Fruit fly (Drosophila melanogaster) whole organism, prepupa: ENCODE measurements around the gene beat-Vb.
A peak's percentile ranks its signal among the peaks of the same experiment; 100 is the strongest.

ENCODE experiments used
- Blimp-1 ChIP-seq: fragments of 200-800 bp; sonication (Bioruptor generic); optimal IDR thresholded peaks from 3 replicates; lab custom pipeline; 2017; ENCODE audit warnings: missing biosample characterization, missing genetic modification characterization, mild to moderate bottlenecking, moderate library complexity, missing genetic modification reagents
- CG10631 ChIP-seq: fragments of 200-800 bp; sonication (Bioruptor generic); optimal IDR thresholded peaks from 2 replicates; lab custom pipeline; 2016; ENCODE audit warnings: missing biosample characterization, missing genetic modification characterization
- CG10669 ChIP-seq: fragments of 200-800 bp; sonication (Bioruptor generic); optimal IDR thresholded peaks from 3 replicates; lab custom pipeline; 2018; ENCODE audit warnings: missing biosample characterization, mild to moderate bottlenecking, missing genetic modification characterization, moderate library complexity
- CG11294 ChIP-seq: fragments of 200-800 bp; sonication (Bioruptor generic); IDR thresholded peaks from 2 replicates; pipeline ENCODE4 v1.3.6; 2022; ENCODE audit warnings: missing biosample characterization, missing genetic modification characterization
- CG11762 ChIP-seq: fragments of 200-800 bp; sonication (Bioruptor generic); optimal IDR thresholded peaks from 3 replicates; lab custom pipeline; 2016; ENCODE audit warnings: missing biosample characterization, missing genetic modification characterization; ENCODE audit not compliant: insufficient read depth
- CG11902 ChIP-seq: fragments of 200-800 bp; sonication (Bioruptor generic); optimal IDR thresholded peaks from 3 replicates; lab custom pipeline; 2016; ENCODE audit warnings: missing biosample characterization, missing genetic modification characterization
- CG15336 ChIP-seq: fragments of 200-800 bp; sonication (Bioruptor generic); IDR thresholded peaks from 2 replicates; pipeline ENCODE4 v1.3.6; 2022; ENCODE audit warnings: missing biosample characterization, missing genetic modification characterization
- CG1621 ChIP-seq: fragments of 200-800 bp; sonication (Bioruptor generic); optimal IDR thresholded peaks from 3 replicates; lab custom pipeline; 2018; ENCODE audit warnings: missing biosample characterization, mild to moderate bottlenecking, missing genetic modification characterization
- CG16779 ChIP-seq: fragments of 200-800 bp; sonication (Bioruptor generic); optimal IDR thresholded peaks from 3 replicates; lab custom pipeline; 2017; ENCODE audit warnings: missing biosample characterization, mild to moderate bottlenecking, missing genetic modification characterization
- CG3032 ChIP-seq: fragments of 200-800 bp; optimal IDR thresholded peaks from 2 replicates; lab custom pipeline; 2019; ENCODE audit warnings: missing biosample characterization, mild to moderate bottlenecking, missing genetic modification characterization, moderate library complexity
- CG31627 ChIP-seq: fragments of 200-800 bp; sonication (Bioruptor generic); optimal IDR thresholded peaks from 3 replicates; lab custom pipeline; 2016; ENCODE audit warnings: missing biosample characterization, missing genetic modification characterization
- CG32006 ChIP-seq: fragments of 200-800 bp; sonication (Bioruptor generic); optimal IDR thresholded peaks from 3 replicates; lab custom pipeline; 2017; ENCODE audit warnings: missing biosample characterization, mild to moderate bottlenecking, missing genetic modification characterization
- CG34406 ChIP-seq: fragments of 200-800 bp; sonication (Bioruptor generic); optimal IDR thresholded peaks from 3 replicates; lab custom pipeline; 2016; ENCODE audit warnings: missing biosample characterization, missing genetic modification characterization
- CG3919 ChIP-seq: fragments of 200-800 bp; sonication (Bioruptor generic); optimal IDR thresholded peaks from 3 replicates; lab custom pipeline; 2016; ENCODE audit warnings: missing biosample characterization, missing genetic modification characterization
- CG4318 ChIP-seq: fragments of 200-800 bp; sonication (Bioruptor generic); optimal IDR thresholded peaks from 3 replicates; lab custom pipeline; 2017; ENCODE audit warnings: missing biosample characterization, mild to moderate bottlenecking, missing genetic modification characterization
- CG6163 ChIP-seq: fragments of 200-800 bp; sonication (Bioruptor generic); IDR thresholded peaks from 3 replicates; pipeline ENCODE4 v1.3.6; 2022; ENCODE audit warnings: missing biosample characterization, missing genetic modification characterization
- CG6276 ChIP-seq: fragments of 200-800 bp; sonication (Bioruptor generic); optimal IDR thresholded peaks from 2 replicates; lab custom pipeline; 2017; ENCODE audit warnings: missing biosample characterization, mild to moderate bottlenecking, missing genetic modification characterization
- CG6792 ChIP-seq: fragments of 200-800 bp; sonication (Bioruptor generic); optimal IDR thresholded peaks from 3 replicates; lab custom pipeline; 2016; ENCODE audit warnings: missing biosample characterization, missing genetic modification characterization
- CG6808 ChIP-seq: fragments of 200-800 bp; sonication (Bioruptor generic); optimal IDR thresholded peaks from 3 replicates; lab custom pipeline; 2017; ENCODE audit warnings: missing biosample characterization, missing genetic modification characterization, mild to moderate bottlenecking, moderate library complexity, missing genetic modification reagents
- CG6854 ChIP-seq: fragments of 200-800 bp; sonication (Bioruptor generic); optimal IDR thresholded peaks from 2 replicates; lab custom pipeline; 2017; ENCODE audit warnings: missing biosample characterization, mild to moderate bottlenecking, missing genetic modification characterization
- CG7368 ChIP-seq: fragments of 200-800 bp; sonication (Bioruptor generic); optimal IDR thresholded peaks from 3 replicates; lab custom pipeline; 2016; ENCODE audit warnings: missing biosample characterization, missing genetic modification characterization
- CG8632 ChIP-seq: fragments of 200-800 bp; sonication (Bioruptor generic); optimal IDR thresholded peaks from 3 replicates; lab custom pipeline; 2016; ENCODE audit warnings: missing biosample characterization, missing genetic modification characterization
- CG9139 ChIP-seq: fragments of 200-800 bp; sonication (Bioruptor generic); optimal IDR thresholded peaks from 3 replicates; lab custom pipeline; 2017; ENCODE audit warnings: missing biosample characterization, mild to moderate bottlenecking, missing genetic modification characterization
- Eip75B ChIP-seq: fragments of 200-800 bp; sonication (Bioruptor generic); optimal IDR thresholded peaks from 3 replicates; lab custom pipeline; 2016; ENCODE audit warnings: missing biosample characterization, missing genetic modification characterization
- Eip78C ChIP-seq: fragments of 200-800 bp; sonication (Bioruptor generic); peaks from one replicate; lab custom pipeline; 2016; ENCODE audit warnings: missing biosample characterization, missing genetic modification characterization
- Eip93F ChIP-seq: fragments of 200-800 bp; sonication (Bioruptor generic); optimal IDR thresholded peaks from 2 replicates; lab custom pipeline; 2016; ENCODE audit warnings: missing biosample characterization, mild to moderate bottlenecking, missing genetic modification characterization
- Ets21C ChIP-seq: fragments of 200-800 bp; sonication (Bioruptor generic); optimal IDR thresholded peaks from 3 replicates; lab custom pipeline; 2016; ENCODE audit warnings: missing biosample characterization, missing genetic modification characterization
- Ets96B ChIP-seq: fragments of 200-800 bp; optimal IDR thresholded peaks from 2 replicates; lab custom pipeline; 2019; ENCODE audit warnings: missing biosample characterization, mild to moderate bottlenecking, missing genetic modification characterization, moderate library complexity
- Gug ChIP-seq: fragments of 200-800 bp; sonication (Bioruptor generic); IDR thresholded peaks from 2 replicates; pipeline ENCODE4 v1.3.6; 2022; ENCODE audit warnings: missing biosample characterization, missing genetic modification characterization
- Hr39 ChIP-seq: fragments of 200-800 bp; sonication (Bioruptor generic); optimal IDR thresholded peaks from 2 replicates; lab custom pipeline; 2016; ENCODE audit warnings: missing biosample characterization, missing genetic modification characterization
- Hr4 ChIP-seq: fragments of 200-800 bp; sonication (Bioruptor generic); optimal IDR thresholded peaks from 3 replicates; lab custom pipeline; 2016; ENCODE audit warnings: missing biosample characterization, missing genetic modification characterization
- Met ChIP-seq: fragments of 200-800 bp; sonication (Bioruptor generic); optimal IDR thresholded peaks from 3 replicates; lab custom pipeline; 2016; ENCODE audit warnings: missing biosample characterization, missing genetic modification characterization
- OdsH ChIP-seq: fragments of 200-800 bp; sonication (Bioruptor generic); optimal IDR thresholded peaks from 3 replicates; lab custom pipeline; 2016; ENCODE audit warnings: missing biosample characterization, missing genetic modification characterization
- Smox ChIP-seq: fragments of 200-800 bp; sonication (Bioruptor generic); optimal IDR thresholded peaks from 3 replicates; lab custom pipeline; 2016; ENCODE audit warnings: missing biosample characterization, missing genetic modification characterization
- Sox14 ChIP-seq: fragments of 200-800 bp; sonication (Bioruptor generic); optimal IDR thresholded peaks from 3 replicates; lab custom pipeline; 2016; ENCODE audit warnings: missing biosample characterization, missing genetic modification characterization
- achi ChIP-seq: fragments of 200-800 bp; sonication (Bioruptor generic); optimal IDR thresholded peaks from 3 replicates; lab custom pipeline; 2016; ENCODE audit warnings: missing biosample characterization, missing genetic modification characterization
- acj6 ChIP-seq: fragments of 200-800 bp; sonication (Bioruptor generic); optimal IDR thresholded peaks from 3 replicates; lab custom pipeline; 2016; ENCODE audit warnings: missing biosample characterization, missing genetic modification characterization
- cyc ChIP-seq: fragments of 200-800 bp; sonication (Bioruptor generic); optimal IDR thresholded peaks from 3 replicates; lab custom pipeline; 2016; ENCODE audit warnings: missing biosample characterization, missing genetic modification characterization
- dsx ChIP-seq: fragments of 200-800 bp; optimal IDR thresholded peaks from 3 replicates; lab custom pipeline; 2019; ENCODE audit warnings: missing biosample characterization, mild to moderate bottlenecking, missing genetic modification characterization, moderate library complexity; ENCODE audit not compliant: poor library complexity, severe bottlenecking
- eg ChIP-seq: fragments of 200-800 bp; sonication (Bioruptor generic); IDR thresholded peaks from 3 replicates; pipeline ENCODE4 v1.3.6; 2022; ENCODE audit warnings: missing biosample characterization, missing genetic modification characterization
- esn ChIP-seq: fragments of 200-800 bp; sonication (Bioruptor generic); optimal IDR thresholded peaks from 2 replicates; lab custom pipeline; 2016; ENCODE audit warnings: missing biosample characterization, mild to moderate bottlenecking, missing genetic modification characterization, moderate library complexity
- fd59A ChIP-seq: fragments of 200-800 bp; sonication (Bioruptor generic); optimal IDR thresholded peaks from 2 replicates; lab custom pipeline; 2017; ENCODE audit warnings: missing biosample characterization, mild to moderate bottlenecking, missing genetic modification characterization, missing genetic modification reagents
- fd85E ChIP-seq: fragments of 200-800 bp; sonication (Bioruptor generic); optimal IDR thresholded peaks from 3 replicates; lab custom pipeline; 2016; ENCODE audit warnings: missing biosample characterization, missing genetic modification characterization
- fkh ChIP-seq: fragments of 200-800 bp; sonication (Bioruptor generic); optimal IDR thresholded peaks from 3 replicates; lab custom pipeline; 2017; ENCODE audit warnings: missing biosample characterization, mild to moderate bottlenecking, missing genetic modification characterization, moderate library complexity
- net ChIP-seq: fragments of 200-800 bp; sonication (Bioruptor generic); optimal IDR thresholded peaks from 3 replicates; lab custom pipeline; 2016; ENCODE audit warnings: missing biosample characterization, missing genetic modification characterization
- pdm3 ChIP-seq: fragments of 200-800 bp; sonication (Bioruptor generic); optimal IDR thresholded peaks from 3 replicates; lab custom pipeline; 2016; ENCODE audit warnings: missing biosample characterization, missing genetic modification characterization
- spab ChIP-seq: fragments of 200-800 bp; sonication (Bioruptor generic); optimal IDR thresholded peaks from 2 replicates; lab custom pipeline; 2017; ENCODE audit warnings: missing biosample characterization, mild to moderate bottlenecking, missing genetic modification characterization, missing genetic modification reagents
- ss ChIP-seq, 2 experiments: fragments of 200-800 bp; sonication (Bioruptor generic); optimal IDR thresholded peaks; 2 replicates in 1 of 2; 3 replicates in 1 of 2; lab custom pipeline; 2017 to 2018; ENCODE audit warnings: mild to moderate bottlenecking in 2 of 2, missing biosample characterization in 2 of 2, missing genetic modification characterization in 2 of 2, moderate library complexity in 1 of 2
- svp ChIP-seq: fragments of 200-800 bp; sonication (Bioruptor generic); peaks from one replicate; lab custom pipeline; 2016; ENCODE audit warnings: missing biosample characterization, missing genetic modification characterization
- vri ChIP-seq: fragments of 200-800 bp; sonication (Bioruptor generic); optimal IDR thresholded peaks from 3 replicates; lab custom pipeline; 2016; ENCODE audit warnings: missing biosample characterization, mild to moderate bottlenecking, missing genetic modification characterization

The beat-Vb gene

dm6 chr3R:12981334-12982166 lies 65.7 kb downstream of the beat-Vb start:
- peak; percentile 76 for TF ChIP-seq Ets96B (tag; lab: Kevin White, UChicago)
- peak; percentile 64 for TF ChIP-seq fd59A (GFP tag; lab: Kevin White, UChicago)
- TF ChIP-seq eg (GFP tag; lab: Robert Waterston, UW), result peak; percentile 79
- peak; percentile 77 for TF ChIP-seq Met
- TF ChIP-seq net, result peak; percentile 81
- TF ChIP-seq svp (GFP tag; lab: Kevin White, UChicago), result peak; percentile 89
- TF ChIP-seq CG6276, result peak; percentile 70
- TF ChIP-seq Hr39, result peak; percentile 67
- TF ChIP-seq CG11762, result peak; percentile 76
- TF ChIP-seq CG3032 (tag; lab: Kevin White, UChicago), result peak; percentile 79
- TF ChIP-seq CG32006 (GFP tag; lab: Kevin White, UChicago), result peak; percentile 80
- TF ChIP-seq CG9139 (GFP tag; lab: Kevin White, UChicago), result peak; percentile 21
- TF ChIP-seq Gug (GFP tag; lab: Robert Waterston, UW), result peak; percentile 64; the same call in 1 of the 2 replicates
- TF ChIP-seq CG34406 (GFP tag; lab: Kevin White, UChicago), result peak; percentile 76
- TF ChIP-seq spab (GFP tag; lab: Kevin White, UChicago), result peak; percentile 78
- peak; percentile 40 for TF ChIP-seq dsx (GFP tag; lab: Kevin White, UChicago)
- peak; percentile 84 for TF ChIP-seq CG3919 (GFP tag; lab: Kevin White, UChicago)
- TF ChIP-seq Hr4 (GFP tag; lab: Kevin White, UChicago), result peak; percentile 68
- peak; percentile 96 for TF ChIP-seq Eip78C (GFP tag; lab: Kevin White, UChicago)
- TF ChIP-seq Sox14 (GFP tag; lab: Kevin White, UChicago), result peak; percentile 22
- peak; percentile 57 for TF ChIP-seq CG1621 (tag; lab: Kevin White, UChicago)
- no peak for TF ChIP-seq fd85E (GFP tag; lab: Kevin White, UChicago)
- peak; percentile 83 for TF ChIP-seq CG6808
- TF ChIP-seq CG11902, result peak; percentile 71
- peak; percentile 67 for TF ChIP-seq CG10631 (GFP tag; lab: Kevin White, UChicago)
- TF ChIP-seq CG8632 (GFP tag; lab: Kevin White, UChicago), result peak; percentile 79
- TF ChIP-seq ss (GFP tag; optimal IDR thresholded peaks at IDR 0.05; lab: Kevin White, UChicago), result peak; percentile 55 to 76
- peak; percentile 79 for TF ChIP-seq CG15336 (GFP tag; lab: Robert Waterston, UW)
- TF ChIP-seq Blimp-1, result peak; percentile 8
- TF ChIP-seq fkh (GFP tag; lab: Kevin White, UChicago), result no peak
- TF ChIP-seq CG4318 (GFP tag; lab: Kevin White, UChicago), result peak; percentile 72
- peak; percentile 62 for TF ChIP-seq CG6163
- TF ChIP-seq Ets21C (GFP tag; lab: Kevin White, UChicago), result peak; percentile 45
- TF ChIP-seq CG11294 (GFP tag; lab: Robert Waterston, UW), result 0 out of 2 replicates have a peak, but pooled peaks have one; percentile 67
- peak; percentile 67 for TF ChIP-seq pdm3 (GFP tag; lab: Kevin White, UChicago)
- peak; percentile 68 for TF ChIP-seq achi (GFP tag; lab: Kevin White, UChicago)
- peak; percentile 74 for TF ChIP-seq Smox
- TF ChIP-seq vri, result no peak
- peak; percentile 81 for TF ChIP-seq Eip75B (GFP tag; lab: Kevin White, UChicago)
- peak; percentile 77 for TF ChIP-seq OdsH (GFP tag; lab: Kevin White, UChicago)
- TF ChIP-seq CG6854 (GFP tag; lab: Kevin White, UChicago), result no peak
- TF ChIP-seq CG16779 (tag; lab: Kevin White, UChicago), result peak; percentile 45
- TF ChIP-seq cyc, result peak; percentile 77
- peak; percentile 85 for TF ChIP-seq esn
- peak; percentile 73 for TF ChIP-seq CG31627
- TF ChIP-seq CG7368 (GFP tag; lab: Kevin White, UChicago), result peak; percentile 60
- no peak for TF ChIP-seq Eip93F (GFP tag; lab: Kevin White, UChicago)
- TF ChIP-seq acj6 (GFP tag; lab: Kevin White, UChicago), result peak; percentile 72
- TF ChIP-seq CG6792, result peak; percentile 76
- TF ChIP-seq CG10669 (GFP tag; lab: Kevin White, UChicago), result peak; percentile 77
